Worm (Caenorhabditis elegans) whole organism, L4 larva: ENCODE data around the gene let-721.

Source experiments
- D1046.2 ChIP-seq: fragments of 200-800 bp; sonication (Bioruptor generic); IDR thresholded peaks from 2 replicates; pipeline ENCODE4 v1.3.6; 2022; ENCODE audit warnings: missing genetic modification characterization, missing compliant biosample characterization
- F10B5.3 ChIP-seq: sonication (generic microtip); optimal IDR thresholded peaks from 2 replicates; lab custom pipeline; 2016; ENCODE audit warnings: mild to moderate bottlenecking, missing genetic modification characterization, missing compliant biosample characterization
- F37D6.2 ChIP-seq: sonication (generic microtip); optimal IDR thresholded peaks from 2 replicates; lab custom pipeline; 2016; ENCODE audit warnings: mild to moderate bottlenecking, missing genetic modification characterization, missing compliant biosample characterization
- Y5F2A.4 ChIP-seq: fragments of 200-800 bp; sonication (Bioruptor generic); optimal IDR thresholded peaks from 2 replicates; lab custom pipeline; 2018; ENCODE audit warnings: mild to moderate bottlenecking, missing genetic modification characterization, missing compliant biosample characterization
- aha-1 ChIP-seq: fragments of 150-350 bp; peaks from one replicate; lab custom pipeline; 2014; ENCODE audit warnings: missing biosample characterization, missing genetic modification characterization
- attf-4 ChIP-seq: sonication (generic microtip); optimal IDR thresholded peaks from 3 replicates; lab custom pipeline; 2017; ENCODE audit warnings: missing biosample characterization, missing genetic modification characterization
- ceh-28 ChIP-seq: fragments of 150-350 bp; optimal IDR thresholded peaks from 2 replicates; lab custom pipeline; 2014; ENCODE audit warnings: missing biosample characterization, missing genetic modification reagents, missing genetic modification characterization
- ceh-44 ChIP-seq: fragments of 200-800 bp; sonication (Bioruptor generic); IDR thresholded peaks from 2 replicates; pipeline ENCODE4 v1.3.6; 2022; ENCODE audit warnings: missing genetic modification reagents, missing genetic modification characterization, missing compliant biosample characterization
- daf-16 ChIP-seq, 3 experiments: sonication (generic microtip); optimal IDR thresholded peaks; 2 replicates each; lab custom pipeline; 2016 to 2017; ENCODE audit warnings: missing genetic modification characterization in 3 of 3, missing genetic modification reagents in 3 of 3, mild to moderate bottlenecking in 2 of 3, missing compliant biosample characterization in 2 of 3, missing biosample characterization in 1 of 3, moderate library complexity in 1 of 3
- dpl-1 ChIP-seq: fragments of 150-350 bp; optimal IDR thresholded peaks from 2 replicates; lab custom pipeline; 2014; ENCODE audit warnings: missing biosample characterization, missing genetic modification reagents, missing genetic modification characterization
- dve-1 ChIP-seq: sonication (generic microtip); optimal IDR thresholded peaks from 2 replicates; lab custom pipeline; 2017; ENCODE audit warnings: antibody characterized with exemption, mild to moderate bottlenecking, missing genetic modification characterization, missing compliant biosample characterization; ENCODE audit not compliant: insufficient read depth
- hif-1 ChIP-seq, 2 experiments: sonication (generic microtip); optimal IDR thresholded peaks; 2 replicates each; lab custom pipeline; 2016 to 2017; ENCODE audit warnings: missing compliant biosample characterization in 2 of 2, missing genetic modification characterization in 2 of 2, missing genetic modification reagents in 2 of 2, missing genotype in 2 of 2, mild to moderate bottlenecking in 1 of 2
- hlh-11 ChIP-seq: fragments of 200-800 bp; sonication (Bioruptor generic); optimal IDR thresholded peaks from 2 replicates; lab custom pipeline; 2018; ENCODE audit warnings: mild to moderate bottlenecking, missing genetic modification characterization, missing compliant biosample characterization
- hlh-30 ChIP-seq: sonication (generic microtip); optimal IDR thresholded peaks from 2 replicates; lab custom pipeline; 2017; ENCODE audit warnings: antibody characterized with exemption, mild to moderate bottlenecking, missing genetic modification characterization, missing compliant biosample characterization; ENCODE audit not compliant: insufficient read depth
- hmg-1.1 ChIP-seq: fragments of 200-800 bp; sonication (Bioruptor generic); IDR thresholded peaks from 2 replicates; pipeline ENCODE4 v1.3.6; 2022; ENCODE audit warnings: missing genetic modification reagents, missing genetic modification characterization, missing compliant biosample characterization
- jun-1 ChIP-seq: fragments of 150-350 bp; optimal IDR thresholded peaks from 2 replicates; lab custom pipeline; 2014; ENCODE audit warnings: missing biosample characterization, missing genetic modification reagents, missing genetic modification characterization
- lin-13 ChIP-seq: fragments of 150-350 bp; optimal IDR thresholded peaks from 2 replicates; lab custom pipeline; 2014; ENCODE audit warnings: missing biosample characterization, missing genetic modification reagents, missing genetic modification characterization
- lin-15B ChIP-seq: fragments of 150-350 bp; sonication (generic microtip); optimal IDR thresholded peaks from 3 replicates; lab custom pipeline; 2014; ENCODE audit warnings: missing biosample characterization, missing genetic modification characterization
- lin-38 ChIP-seq: fragments of 200-800 bp; sonication (Bioruptor generic); IDR thresholded peaks from 2 replicates; pipeline ENCODE4 v1.3.6; 2022; ENCODE audit warnings: missing genetic modification reagents, missing genetic modification characterization, missing compliant biosample characterization
- lir-3 ChIP-seq: sonication (generic microtip); optimal IDR thresholded peaks from 2 replicates; lab custom pipeline; 2016; ENCODE audit warnings: mild to moderate bottlenecking, missing genetic modification characterization, missing compliant biosample characterization
- lsy-2 ChIP-seq, 2 experiments: fragments of 150-350 bp in 1 of 2; sonication (generic microtip) in 1 of 2; optimal IDR thresholded peaks; 2 replicates each; lab custom pipeline; 2014 to 2017; ENCODE audit warnings: missing biosample characterization in 2 of 2, missing genetic modification characterization in 2 of 2
- madf-5 ChIP-seq, 2 experiments: fragments of 200-800 bp; sonication (Bioruptor generic); IDR thresholded peaks; 2 replicates each; pipeline ENCODE4 v1.3.6; 2022; ENCODE audit warnings: missing compliant biosample characterization in 2 of 2, missing genetic modification characterization in 2 of 2
- madf-9 ChIP-seq: fragments of 200-800 bp; sonication (Bioruptor generic); conservative IDR thresholded peaks from 2 replicates; pipeline ENCODE4 v1.3.6; 2022; ENCODE audit warnings: missing genetic modification reagents, missing genetic modification characterization, missing compliant biosample characterization
- mdl-1 ChIP-seq, 2 experiments: fragments of 150-350 bp in 1 of 2; sonication (generic microtip) in 1 of 2; optimal IDR thresholded peaks; 2 replicates each; lab custom pipeline; 2014 to 2017; ENCODE audit warnings: missing biosample characterization in 2 of 2, missing genetic modification characterization in 2 of 2
- mep-1 ChIP-seq: fragments of 150-350 bp; sonication (generic microtip); optimal IDR thresholded peaks from 3 replicates; lab custom pipeline; 2014; ENCODE audit warnings: missing biosample characterization, missing genetic modification characterization
- mes-2 ChIP-seq: sonication (generic microtip); optimal IDR thresholded peaks from 2 replicates; lab custom pipeline; 2016; ENCODE audit warnings: missing genotype, mild to moderate bottlenecking, missing genetic modification characterization, missing compliant biosample characterization; ENCODE audit not compliant: poor library complexity, severe bottlenecking
- mxl-2 ChIP-seq: fragments of 200-800 bp; sonication (Bioruptor generic); conservative IDR thresholded peaks from 2 replicates; pipeline ENCODE4 v1.3.6; 2022; ENCODE audit warnings: missing genetic modification reagents, missing genetic modification characterization, missing compliant biosample characterization
- nhr-11 ChIP-seq: fragments of 150-350 bp; optimal IDR thresholded peaks from 2 replicates; lab custom pipeline; 2014; ENCODE audit warnings: missing biosample characterization, missing genetic modification characterization
- nhr-237 ChIP-seq: sonication (generic microtip); optimal IDR thresholded peaks from 2 replicates; lab custom pipeline; 2017; ENCODE audit warnings: missing biosample characterization, missing genetic modification characterization
- nhr-41 ChIP-seq: fragments of 200-800 bp; sonication (Bioruptor generic); IDR thresholded peaks from 2 replicates; pipeline ENCODE4 v1.3.6; 2022; ENCODE audit warnings: missing genetic modification reagents, missing genetic modification characterization, missing compliant biosample characterization
- nhr-42 ChIP-seq: fragments of 200-800 bp; sonication (Bioruptor generic); IDR thresholded peaks from 2 replicates; pipeline ENCODE4 v1.3.6; 2022; ENCODE audit warnings: missing genetic modification characterization, missing compliant biosample characterization
- skn-1 ChIP-seq: fragments of 150-350 bp; optimal IDR thresholded peaks from 2 replicates; lab custom pipeline; 2014; ENCODE audit warnings: missing biosample characterization, missing genetic modification characterization
- tag-97 ChIP-seq: fragments of 200-800 bp; sonication (Bioruptor generic); IDR thresholded peaks from 2 replicates; pipeline ENCODE4 v1.3.6; 2022; ENCODE audit warnings: missing genetic modification characterization, missing compliant biosample characterization
- unc-62 ChIP-seq, 3 experiments: fragments of 150-350 bp in 1 of 3; sonication (generic microtip); optimal IDR thresholded peaks in 2 of 3; peaks in 1 of 3; 1 replicate in 1 of 3; 2 replicates in 2 of 3; lab custom pipeline; 2014 to 2017; ENCODE audit warnings: missing biosample characterization in 3 of 3, missing genetic modification characterization in 3 of 3, missing genetic modification reagents in 3 of 3, missing genotype in 1 of 3
- ztf-11 ChIP-seq: fragments of 150-350 bp; optimal IDR thresholded peaks from 2 replicates; lab custom pipeline; 2014; ENCODE audit warnings: missing biosample characterization, missing genetic modification characterization
- ztf-7 ChIP-seq: fragments of 150-350 bp; optimal IDR thresholded peaks from 2 replicates; lab custom pipeline; 2014; ENCODE audit warnings: missing biosample characterization, missing genetic modification characterization

The let-721 gene

ce11 chrIII:6453665-6454064 is 7.0 kb upstream of the let-721 start (continued):
- TF ChIP-seq dve-1 (peak; percentile 91), daf-16 (GFP tag; optimal IDR thresholded peaks at IDR 0.05; lab: Kevin White, UChicago) (no peak), daf-16 (tag; optimal IDR thresholded peaks at IDR 0.05; lab: Kevin White, UChicago) (peak; percentile 67), hif-1 (tag; optimal IDR thresholded peaks at IDR 0.05; lab: Kevin White, UChicago) (peak in 1 of 2 experiments; percentile 88), lir-3 (tag; lab: Kevin White, UChicago) (no peak), F37D6.2 (no peak), aha-1 (tag; lab: Kevin White, UChicago) (peak; percentile 98), nhr-41 (GFP tag; lab: Robert Waterston, UW) (no peak), jun-1 (tag; lab: Kevin White, UChicago) (peak; percentile 5), ztf-7 (no peak), skn-1 (tag; lab: Kevin White, UChicago) (no peak), unc-62 (GFP tag; optimal IDR thresholded peaks at IDR 0.05 in 1 of 2; lab: Kevin White, UChicago) (peak in 1 of 2 experiments; percentile 65), unc-62 (tag; optimal IDR thresholded peaks at IDR 0.05; lab: Kevin White, UChicago) (no peak), lin-13 (GFP tag; lab: Kevin White, UChicago) (peak; percentile 73), Y5F2A.4 (GFP tag; lab: Kevin White, UChicago) (no peak), mxl-2 (GFP tag; lab: Robert Waterston, UW) (no peak), ceh-44 (GFP tag; lab: Robert Waterston, UW) (no peak), mes-2 (tag; lab: Kevin White, UChicago) (peak; percentile 93), mdl-1 (tag; optimal IDR thresholded peaks at IDR 0.05; lab: Kevin White, UChicago) (peak in 1 of 2 experiments; percentile 66), attf-4 (tag; lab: Kevin White, UChicago) (no peak), nhr-11 (peak; percentile 82)

ce11 chrIII:6452683-6453082 is 6.0 kb upstream of the let-721 start:
- TF ChIP-seq hmg-1.1 (GFP tag; lab: Robert Waterston, UW): 0 out of 2 replicates have a peak, but pooled peaks have one; percentile 11
- no peak for TF ChIP-seq nhr-42 (GFP tag; lab: Robert Waterston, UW)
- TF ChIP-seq lsy-2 (tag; optimal IDR thresholded peaks at IDR 0.05; lab: Kevin White, UChicago): peak in 1 of 2 experiments; percentile 28
- peak; percentile 58 for TF ChIP-seq dpl-1 (GFP tag; lab: Kevin White, UChicago)
- TF ChIP-seq ceh-28 (tag; lab: Kevin White, UChicago): no peak
- no peak for TF ChIP-seq madf-9
- no peak for TF ChIP-seq F37D6.2
- TF ChIP-seq lin-38: peak; percentile 39; the same call in 1 of the 2 replicates
- TF ChIP-seq mxl-2 (GFP tag; lab: Robert Waterston, UW): no peak
- peak; percentile 5 for TF ChIP-seq dve-1
- TF ChIP-seq ztf-11 (tag; lab: Kevin White, UChicago): no peak
- peak; percentile 5 for TF ChIP-seq mes-2 (tag; lab: Kevin White, UChicago)
- TF ChIP-seq madf-5 (GFP tag; IDR thresholded peaks at IDR 0.05; lab: Robert Waterston, UW): no peak
- TF ChIP-seq hlh-11 (tag; lab: Kevin White, UChicago): peak; percentile 10
- TF ChIP-seq mep-1 (tag; lab: Kevin White, UChicago): peak; percentile 40
- TF ChIP-seq nhr-237 (tag; lab: Kevin White, UChicago): no peak
- peak; percentile 76 for TF ChIP-seq hlh-30 (tag; lab: Kevin White, UChicago)
- TF ChIP-seq F10B5.3: no peak
- TF ChIP-seq unc-62 (GFP tag; optimal IDR thresholded peaks at IDR 0.05 in 1 of 2; lab: Kevin White, UChicago): peak in 1 of 2 experiments; percentile 96
- TF ChIP-seq unc-62 (tag; optimal IDR thresholded peaks at IDR 0.05; lab: Kevin White, UChicago): no peak
- TF ChIP-seq jun-1 (tag; lab: Kevin White, UChicago): no peak
- TF ChIP-seq, all 104 proteins: peak for 10

DNA sequence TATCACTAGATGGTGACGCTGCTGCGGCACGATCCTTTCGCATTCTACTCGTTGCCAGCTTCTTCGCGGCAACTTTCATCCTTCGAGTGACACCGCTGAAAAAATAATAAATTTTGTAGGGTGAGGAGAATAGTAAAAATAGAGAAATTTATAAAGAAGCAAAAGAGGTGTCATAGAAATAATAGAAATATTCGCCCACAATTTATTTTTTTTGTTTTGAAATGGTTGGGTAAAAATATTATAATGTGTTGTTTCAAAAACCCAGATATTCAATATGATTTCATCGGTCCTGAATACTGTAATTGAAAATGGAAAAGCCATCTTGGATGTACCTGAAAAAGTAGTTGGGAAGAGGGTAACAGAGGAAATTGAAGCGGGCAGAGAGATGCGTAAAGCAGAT is 5.6 kb upstream of the let-721 start, which contains the start of gene set-1:
TSS of gene set-1 (minus strand) at position 101 of the 400 bp plus-strand sequence.
- TF ChIP-seq lir-3 (tag; lab: Kevin White, UChicago): no peak

DNA sequence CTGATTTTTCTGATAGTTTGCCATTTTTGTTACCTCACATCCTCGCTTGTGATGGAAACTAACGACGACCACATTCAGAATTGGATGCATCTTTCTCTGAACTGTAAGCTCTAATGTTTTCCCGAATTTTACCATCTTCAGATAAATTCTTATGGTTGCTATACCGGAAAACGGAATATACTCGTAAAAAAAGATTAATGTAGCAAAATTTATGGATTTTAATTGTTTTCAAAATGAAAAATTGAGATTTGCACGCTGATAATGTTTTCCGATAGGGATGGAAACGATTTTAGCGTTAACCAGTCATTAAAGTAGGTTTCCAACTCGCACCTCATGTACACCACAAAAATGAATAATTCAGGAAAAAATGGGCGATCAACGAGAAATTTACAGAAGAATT is 3.9 kb upstream of the let-721 start, which contains the start of gene T26A5.6:
TSS of gene T26A5.6 (minus strand) at position 101 of the 400 bp plus-strand sequence.
- no peak for TF ChIP-seq D1046.2 (GFP tag; lab: Robert Waterston, UW)
- no peak for TF ChIP-seq tag-97
- no peak for TF ChIP-seq lin-15B (tag; lab: Kevin White, UChicago)
